Worm (Caenorhabditis elegans) whole organism, L4/young adult: ENCODE results near the gene F31E3.12.

Source experiments
- dao-5 ChIP-seq: sonication (generic microtip); optimal IDR thresholded peaks from 2 replicates; lab custom pipeline; 2016; ENCODE audit warnings: missing genotype, missing genetic modification characterization, moderate library complexity, missing compliant biosample characterization
- him-1 ChIP-seq: sonication (generic microtip); optimal IDR thresholded peaks from 2 replicates; lab custom pipeline; 2016; ENCODE audit warnings: missing genotype, missing genetic modification reagents, missing genetic modification characterization, missing compliant biosample characterization

- TF ChIP-seq him-1 (tag; lab: Kevin White, UChicago) (no peak), dao-5 (tag; lab: Kevin White, UChicago) (no peak)
Observed at ce11 chrIII:7002143-7002542, 33.0 kb downstream of the F31E3.12 start.
